Fruit fly (Drosophila melanogaster) whole organism, embryonic: Measurements from ENCODE around the gene Glut4EF.

ENCODE experiments used
- CG17612 ChIP-seq: fragments of 200-800 bp; sonication (Bioruptor generic); IDR thresholded peaks from 2 replicates; pipeline ENCODE4 v1.3.6; 2022; ENCODE audit warnings: missing biosample characterization, missing genetic modification characterization
- CG33557 ChIP-seq: fragments of 200-800 bp; sonication (Bioruptor generic); optimal IDR thresholded peaks from 2 replicates; lab custom pipeline; 2019; ENCODE audit warnings: missing biosample characterization, mild to moderate bottlenecking, missing genetic modification characterization, moderate library complexity
- CG3995 ChIP-seq: fragments of 200-800 bp; sonication (Bioruptor generic); optimal IDR thresholded peaks from 3 replicates; lab custom pipeline; 2016; ENCODE audit warnings: missing biosample characterization, missing genetic modification characterization
- CG4282 ChIP-seq: fragments of 200-800 bp; sonication (Bioruptor generic); optimal IDR thresholded peaks from 2 replicates; lab custom pipeline; 2016; ENCODE audit warnings: missing biosample characterization, missing genetic modification characterization
- CG5245 ChIP-seq: fragments of 200-800 bp; sonication (Bioruptor generic); optimal IDR thresholded peaks from 3 replicates; lab custom pipeline; 2016; ENCODE audit warnings: missing biosample characterization, missing genetic modification characterization
- Neu2 ChIP-seq: fragments of 200-800 bp; sonication (Bioruptor generic); optimal IDR thresholded peaks from 3 replicates; lab custom pipeline; 2016; ENCODE audit warnings: missing biosample characterization, missing genetic modification characterization, borderline replicate concordance
- ap ChIP-seq: fragments of 200-800 bp; sonication (Bioruptor generic); IDR thresholded peaks from 2 replicates; pipeline ENCODE4 v1.3.6; 2022; ENCODE audit warnings: missing biosample characterization, missing genetic modification characterization
- dmrt99B ChIP-seq: fragments of 200-800 bp; sonication (Bioruptor generic); optimal IDR thresholded peaks from 2 replicates; lab custom pipeline; 2018; ENCODE audit warnings: missing biosample characterization, mild to moderate bottlenecking, missing genetic modification characterization, moderate library complexity
- gsb-n ChIP-seq: fragments of 200-800 bp; sonication (Bioruptor generic); optimal IDR thresholded peaks from 3 replicates; lab custom pipeline; 2018; ENCODE audit warnings: missing biosample characterization, mild to moderate bottlenecking, missing genetic modification characterization
- ro ChIP-seq: fragments of 200-800 bp; sonication (Bioruptor generic); IDR thresholded peaks from 2 replicates; pipeline ENCODE4 v1.3.6; 2022; ENCODE audit warnings: missing biosample characterization, missing genetic modification characterization
- wor ChIP-seq: fragments of 200-800 bp; sonication (Bioruptor generic); IDR thresholded peaks from 2 replicates; pipeline ENCODE4 v1.3.6; 2022; ENCODE audit warnings: missing biosample characterization, missing genetic modification characterization

DNA sequence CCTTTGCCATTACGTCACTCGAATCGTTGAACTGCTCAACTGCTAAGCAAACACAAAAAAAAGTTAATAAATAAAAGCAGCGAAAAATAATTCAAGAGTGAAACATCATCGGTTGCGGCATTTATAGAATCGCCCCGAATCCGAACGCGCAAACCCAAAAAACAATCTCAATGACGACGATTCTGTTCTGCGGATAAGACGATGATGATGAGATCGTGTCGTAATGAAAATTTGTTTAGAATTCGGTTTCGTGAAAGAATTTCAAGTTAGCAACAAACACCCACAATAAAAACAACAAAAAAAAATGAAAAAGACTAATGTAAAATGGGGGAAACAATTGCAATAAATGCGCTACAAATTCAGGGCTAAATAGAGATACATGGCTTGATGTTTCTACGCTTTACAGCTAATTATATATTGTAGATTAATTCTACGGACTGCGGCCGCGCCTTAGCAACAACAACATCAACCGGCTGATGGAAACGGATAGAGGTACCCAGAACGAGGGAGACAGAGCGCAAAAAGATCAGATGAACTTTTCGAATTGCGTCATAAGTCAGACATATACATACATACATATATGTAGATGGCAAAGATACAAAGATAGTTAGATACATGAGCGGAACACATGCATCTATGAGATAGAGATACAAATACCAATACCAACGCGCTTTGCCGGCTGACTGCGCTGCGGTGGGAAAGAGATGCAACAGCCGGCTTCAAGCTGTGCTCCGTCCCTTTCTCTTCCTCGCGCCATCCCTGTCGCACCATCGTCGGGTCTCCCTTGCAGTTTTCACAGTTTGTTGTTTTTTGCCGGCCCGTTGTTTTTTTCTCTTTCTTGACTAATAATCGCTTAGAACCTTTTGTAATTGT, 2.9 kb downstream of the Glut4EF start:
- no peak for TF ChIP-seq Neu2 (GFP tag; lab: Kevin White, UChicago)
- no peak for TF ChIP-seq CG4282 (GFP tag; lab: Kevin White, UChicago)
- no peak for TF ChIP-seq wor (GFP tag; lab: Robert Waterston, UW)
- no peak for TF ChIP-seq CG3995 (GFP tag; lab: Kevin White, UChicago)
- TF ChIP-seq CG17612: no peak
- TF ChIP-seq ro: no peak
- TF ChIP-seq CG5245 (GFP tag; lab: Kevin White, UChicago): no peak
- no peak for TF ChIP-seq CG33557 (GFP tag; lab: Kevin White, UChicago)
- TF ChIP-seq dmrt99B (tag; lab: Kevin White, UChicago): no peak
- TF ChIP-seq ap (GFP tag; lab: Robert Waterston, UW): no peak
- no peak for TF ChIP-seq gsb-n (tag; lab: Kevin White, UChicago)
